Worm (Caenorhabditis elegans) whole organism, late embryonic: ENCODE results near the gene pus-1.

Experiments used
- F13H6.1 ChIP-seq: sonication (generic microtip); optimal IDR thresholded peaks from 2 replicates; lab custom pipeline; 2016; ENCODE audit warnings: missing genetic modification characterization, missing compliant biosample characterization
- ama-1 ChIP-seq: fragments of 150-350 bp; optimal IDR thresholded peaks from 2 replicates; lab custom pipeline; 2014
- ceh-9 ChIP-seq: sonication (generic microtip); optimal IDR thresholded peaks from 2 replicates; lab custom pipeline; 2016; ENCODE audit warnings: mild to moderate bottlenecking, missing genetic modification characterization, inconsistent platforms, missing compliant biosample characterization
- hlh-15 ChIP-seq: sonication (generic microtip); optimal IDR thresholded peaks from 2 replicates; lab custom pipeline; 2016; ENCODE audit warnings: missing genetic modification characterization, missing compliant biosample characterization
- lin-11 ChIP-seq: fragments of 200-800 bp; sonication (Bioruptor generic); optimal IDR thresholded peaks from 2 replicates; lab custom pipeline; 2018; ENCODE audit warnings: mild to moderate bottlenecking, missing genetic modification characterization, missing compliant biosample characterization
- nhr-11 ChIP-seq: fragments of 150-350 bp; optimal IDR thresholded peaks from 2 replicates; lab custom pipeline; 2014; ENCODE audit warnings: missing biosample characterization, missing genetic modification characterization
- pqm-1 ChIP-seq: sonication (generic microtip); optimal IDR thresholded peaks from 2 replicates; lab custom pipeline; 2016; ENCODE audit warnings: missing genetic modification characterization, missing compliant biosample characterization

ce11 chrV:16788967-16789366 is 5.8 kb downstream of the pus-1 start, which contains the start of gene immt-2:
- TF ChIP-seq hlh-15 (tag; lab: Kevin White, UChicago) (no peak), F13H6.1 (tag; lab: Kevin White, UChicago) (no peak), pqm-1 (tag; lab: Kevin White, UChicago) (no peak), lin-11 (no peak), ceh-9 (no peak), ama-1 (lab: Kevin White, UChicago) (no peak), nhr-11 (tag; lab: Kevin White, UChicago) (no peak)
